Fruit fly (Drosophila melanogaster): ENCODE results near the gene CG42834.
A peak's percentile ranks its signal among the peaks of the same experiment; 100 is the strongest.

CG42834 gene

DNA sequence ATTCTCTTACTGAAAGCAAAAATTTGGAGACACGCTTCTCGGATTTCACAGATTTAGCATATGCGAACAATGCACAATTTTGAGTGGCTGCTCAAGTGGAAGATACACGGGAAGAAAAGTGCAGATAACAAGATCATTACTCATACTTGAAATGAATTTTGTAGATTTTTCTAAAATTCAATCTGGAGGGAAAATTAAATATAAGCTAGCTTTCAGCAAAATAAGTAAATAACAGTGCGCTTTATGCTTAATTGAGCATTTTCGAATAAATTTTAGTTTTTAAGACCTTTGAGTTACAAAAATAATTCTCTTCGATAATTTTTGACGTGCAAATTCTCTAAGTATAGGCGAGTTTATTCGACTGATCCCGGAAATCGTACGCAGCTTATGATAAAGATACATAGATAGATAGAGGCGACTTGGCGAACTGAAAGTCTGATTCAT is 17.9 kb upstream of the CG42834 start (continued):
- TF ChIP-seq CG18619 (GFP tag; optimal IDR thresholded peaks at IDR 0.05) (no peak), dysf (GFP tag; IDR thresholded peaks at IDR 0.05) (peak; percentile 55; the same call in 2 of the 3 replicates), CG2889 (GFP tag; IDR thresholded peaks at IDR 0.05) (no peak), onecut (GFP tag; IDR thresholded peaks at IDR 0.05) (no peak), oc (tag; optimal IDR thresholded peaks at IDR 0.05) (no peak), fd96Cb (tag; optimal IDR thresholded peaks at IDR 0.05) (peak; percentile 63), ranshi (GFP tag; IDR thresholded peaks at IDR 0.05) (0 out of 2 replicates have a peak, but pooled peaks have one; percentile 16), CG7786 (GFP tag; optimal IDR thresholded peaks at IDR 0.05) (no peak), Hr39 (optimal IDR thresholded peaks at IDR 0.05) (no peak), Tbp (GFP tag; optimal IDR thresholded peaks at IDR 0.05) (no peak), CG2712 (tag; optimal IDR thresholded peaks at IDR 0.05) (peak; percentile 43), yki (optimal IDR thresholded peaks at IDR 0.05) (no peak), dan (GFP tag; IDR thresholded peaks at IDR 0.05) (no peak), Rx (GFP tag; IDR thresholded peaks at IDR 0.05) (no peak), gro (GFP tag; optimal IDR thresholded peaks at IDR 0.05) (no peak), B-H2 (GFP tag; optimal IDR thresholded peaks at IDR 0.05) (no peak), CG6765 (GFP tag; optimal IDR thresholded peaks at IDR 0.05) (no peak), CG33557 (GFP tag; optimal IDR thresholded peaks at IDR 0.05) (no peak), klu (GFP tag; IDR thresholded peaks at IDR 0.05) (no peak), abd-A (tag; optimal IDR thresholded peaks at IDR 0.05) (no peak), CG4328 (GFP tag; optimal IDR thresholded peaks at IDR 0.05) (no peak), CG8281 (tag; optimal IDR thresholded peaks at IDR 0.05) (peak; percentile 3), sug (tag; optimal IDR thresholded peaks at IDR 0.05) (no peak), jing (GFP tag; optimal IDR thresholded peaks at IDR 0.05) (no peak), CG18764 (GFP tag; optimal IDR thresholded peaks at IDR 0.05) (peak; percentile 41), jumu (GFP tag; optimal IDR thresholded peaks at IDR 0.05) (peak; percentile 2), CG10565 (GFP tag; optimal IDR thresholded peaks at IDR 0.05) (no peak), CG10959 (GFP tag; IDR thresholded peaks at IDR 0.05) (no peak), CG17829 (tag; optimal IDR thresholded peaks at IDR 0.05) (peak; percentile 33), CG12659 (GFP tag; optimal IDR thresholded peaks at IDR 0.05) (no peak), dpn (GFP tag; optimal IDR thresholded peaks at IDR 0.05) (no peak), CG11696 (GFP tag; IDR thresholded peaks at IDR 0.05) (no peak), Deaf1 (tag; optimal IDR thresholded peaks at IDR 0.05) (peak; percentile 8), Dfd (GFP tag; optimal IDR thresholded peaks at IDR 0.05) (no peak), cad (GFP tag; optimal IDR thresholded peaks at IDR 0.05) (no peak), fd64A (GFP tag; optimal IDR thresholded peaks at IDR 0.05) (no peak), ci (GFP tag; IDR thresholded peaks at IDR 0.05) (no peak), hbn (GFP tag; IDR thresholded peaks at IDR 0.05; ENCODE audit: partially characterized antibody) (no peak), CG3838 (GFP tag; optimal IDR thresholded peaks at IDR 0.05) (no peak), CG30403 (GFP tag; optimal IDR thresholded peaks at IDR 0.05) (peak; percentile 28), D19B (GFP tag; optimal IDR thresholded peaks at IDR 0.05) (peak; percentile 22), lov (optimal IDR thresholded peaks at IDR 0.05) (no peak), lov (GFP tag; IDR thresholded peaks at IDR 0.05) (no peak), nau (GFP tag; optimal IDR thresholded peaks at IDR 0.05) (peak; percentile 56), CG2202 (tag; optimal IDR thresholded peaks at IDR 0.05) (no peak), CG8765 (GFP tag; IDR thresholded peaks at IDR 0.05) (no peak), sd (tag; optimal IDR thresholded peaks at IDR 0.05) (no peak), emc (GFP tag; optimal IDR thresholded peaks at IDR 0.05) (no peak), usp (GFP tag; optimal IDR thresholded peaks at IDR 0.05) (no peak), zen2 (GFP tag; IDR thresholded peaks at IDR 0.05; ENCODE audit: partially characterized antibody) (no peak), Lim3 (GFP tag; IDR thresholded peaks at IDR 0.05) (no peak), zfh2 (GFP tag; optimal IDR thresholded peaks at IDR 0.05) (no peak), Hr51 (GFP tag; optimal IDR thresholded peaks at IDR 0.05) (peak in 1 of 2 experiments; percentile 22)
